Fruit fly (Drosophila melanogaster) whole organism, pupa: Measurements from ENCODE around the gene ND-51.

Experiments used
- CG10348 ChIP-seq: fragments of 200-800 bp; sonication (Bioruptor generic); IDR thresholded peaks from 2 replicates; pipeline ENCODE4 v1.3.6; 2022; ENCODE audit warnings: missing biosample characterization, missing genetic modification characterization
- CG14655 ChIP-seq: fragments of 200-800 bp; sonication (Bioruptor generic); optimal IDR thresholded peaks from 3 replicates; lab custom pipeline; 2017; ENCODE audit warnings: mild to moderate bottlenecking, missing biosample characterization, missing genetic modification reagents, missing genetic modification characterization
- CG32121 ChIP-seq: fragments of 200-800 bp; sonication (Bioruptor generic); IDR thresholded peaks from 2 replicates; pipeline ENCODE4 v1.3.6; 2022; ENCODE audit warnings: missing biosample characterization, missing genetic modification characterization
- CG4496 ChIP-seq: fragments of 200-800 bp; sonication (Bioruptor generic); IDR thresholded peaks from 3 replicates; pipeline ENCODE4 v1.3.6; 2022; ENCODE audit warnings: missing biosample characterization, missing genetic modification characterization
- CG9948 ChIP-seq: fragments of 200-800 bp; sonication (Bioruptor generic); optimal IDR thresholded peaks from 2 replicates; lab custom pipeline; 2018; ENCODE audit warnings: missing biosample characterization, mild to moderate bottlenecking, missing genetic modification characterization, moderate library complexity
- Ets98B ChIP-seq: fragments of 200-800 bp; sonication (Bioruptor generic); IDR thresholded peaks from 2 replicates; pipeline ENCODE4 v1.3.6; 2022; ENCODE audit warnings: missing biosample characterization, missing genetic modification characterization

- TF ChIP-seq CG9948, result peak; percentile 24
- TF ChIP-seq CG14655 (GFP tag; lab: Kevin White, UChicago), result no peak
- TF ChIP-seq CG32121 (GFP tag; lab: Robert Waterston, UW), result no peak
- no peak for TF ChIP-seq CG10348
- no peak; the same call in 2 of the 3 replicates for TF ChIP-seq CG4496 (GFP tag; lab: Robert Waterston, UW)
- peak; percentile 41 for TF ChIP-seq Ets98B
These were observed 24.7 kb downstream of the ND-51 start, which contains the start of the genes CG9117 and CG31643 for dm6 chr2L:6037830-6038229.
